Worm (Caenorhabditis elegans): ENCODE measurements around the gene T01C8.3.

- TF ChIP-seq unc-62 (GFP tag; optimal IDR thresholded peaks at IDR 0.05) (no peak), lin-39 (tag; optimal IDR thresholded peaks at IDR 0.05) (no peak), ama-1 (optimal IDR thresholded peaks at IDR 0.05) (no peak), skn-1 (tag; optimal IDR thresholded peaks at IDR 0.05) (no peak), snpc-4 (tag; optimal IDR thresholded peaks at IDR 0.05) (no peak), dmd-4 (tag; optimal IDR thresholded peaks at IDR 0.05) (no peak), mbf-1 (tag; optimal IDR thresholded peaks at IDR 0.05) (no peak), lsy-2 (tag; optimal IDR thresholded peaks at IDR 0.05) (no peak), nhr-237 (tag; optimal IDR thresholded peaks at IDR 0.05) (no peak), F13H6.1 (tag; optimal IDR thresholded peaks at IDR 0.05) (no peak), fos-1 (tag; optimal IDR thresholded peaks at IDR 0.05) (peak; percentile 82), blmp-1 (tag; optimal IDR thresholded peaks at IDR 0.05; ENCODE audit: insufficient read depth) (peak; percentile 82)
These were observed 7.6 kb downstream of the T01C8.3 start for ce11 chrX:16775335-16775835.
